Fruit fly (Drosophila melanogaster): ENCODE data around the gene CG31464.

DNA sequence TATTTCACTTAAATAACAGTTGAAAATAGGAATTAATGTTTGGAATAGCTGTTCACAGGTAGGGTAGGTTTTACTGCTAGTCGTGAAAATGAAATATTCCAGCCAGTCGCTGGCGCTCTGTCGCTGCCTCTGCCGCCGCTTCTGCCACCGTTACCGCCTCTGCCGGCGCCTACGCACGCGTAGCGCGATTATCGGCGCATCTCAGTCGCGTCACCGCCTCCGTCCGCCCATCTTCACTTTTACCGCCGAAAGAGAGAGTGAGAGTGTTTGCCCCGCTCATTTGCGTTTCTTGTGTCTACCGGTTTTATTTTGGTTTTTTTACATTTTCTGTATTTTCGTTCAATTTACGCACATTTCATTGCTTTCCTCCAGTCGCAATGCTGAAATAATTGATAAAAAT is 39.5 kb upstream of the CG31464 start:
- TF ChIP-seq crp (GFP tag; optimal IDR thresholded peaks at IDR 0.05), result no peak
- TF ChIP-seq CG6272 (GFP tag; IDR thresholded peaks at IDR 0.05), result no peak
- TF ChIP-seq Eip74EF (GFP tag; optimal IDR thresholded peaks at IDR 0.05), result no peak
- TF ChIP-seq bigmax (GFP tag; optimal IDR thresholded peaks at IDR 0.05), result no peak
